Worm (Caenorhabditis elegans) whole organism, L1 larva: ENCODE measurements around the gene F26G5.1.

Experiments
- C04F5.9 ChIP-seq: sonication (generic microtip); optimal IDR thresholded peaks from 2 replicates; lab custom pipeline; 2016; ENCODE audit warnings: missing genetic modification characterization, missing compliant biosample characterization
- alr-1 ChIP-seq: fragments of 200-800 bp; sonication (Bioruptor generic); optimal IDR thresholded peaks from 2 replicates; lab custom pipeline; 2018; ENCODE audit warnings: borderline replicate concordance, mild to moderate bottlenecking, missing genetic modification characterization, missing compliant biosample characterization
- ceh-88 ChIP-seq: fragments of 200-800 bp; sonication (Bioruptor generic); IDR thresholded peaks from 2 replicates; pipeline ENCODE4 v1.3.6; 2022; ENCODE audit warnings: missing genetic modification characterization, missing compliant biosample characterization
- efl-1 ChIP-seq, 4 experiments: fragments of 150-350 bp; optimal IDR thresholded peaks in 3 of 4; peaks in 1 of 4; 1 replicate in 1 of 4; 2 replicates in 3 of 4; lab custom pipeline; 2014; ENCODE audit warnings: missing biosample characterization in 2 of 4, missing genetic modification characterization in 2 of 4, missing genetic modification reagents in 2 of 4
- elt-2 ChIP-seq: sonication (generic microtip); optimal IDR thresholded peaks from 2 replicates; lab custom pipeline; 2016; ENCODE audit warnings: missing genetic modification characterization, mild to moderate bottlenecking, inconsistent platforms, missing compliant biosample characterization, missing genetic modification reagents
- ets-5 ChIP-seq: fragments of 200-800 bp; sonication (Bioruptor generic); IDR thresholded peaks from 2 replicates; pipeline ENCODE4 v1.3.6; 2022; ENCODE audit warnings: missing genetic modification characterization, missing compliant biosample characterization
- fkh-8 ChIP-seq: sonication (generic microtip); optimal IDR thresholded peaks from 2 replicates; lab custom pipeline; 2016; ENCODE audit warnings: mild to moderate bottlenecking, missing genetic modification characterization, missing compliant biosample characterization
- hpl-2 ChIP-seq: fragments of 150-350 bp; optimal IDR thresholded peaks from 2 replicates; lab custom pipeline; 2014; ENCODE audit warnings: missing biosample characterization, missing genetic modification reagents, missing genetic modification characterization
- isw-1 ChIP-seq: fragments of 200-800 bp; sonication (Bioruptor generic); IDR thresholded peaks from 2 replicates; pipeline ENCODE4 v1.3.6; 2022; ENCODE audit warnings: missing genetic modification characterization, missing compliant biosample characterization
- lin-14 ChIP-seq: fragments of 200-800 bp; sonication (Bioruptor generic); optimal IDR thresholded peaks from 2 replicates; lab custom pipeline; 2018; ENCODE audit warnings: mild to moderate bottlenecking, missing genetic modification characterization, moderate library complexity, missing compliant biosample characterization
- lin-35 ChIP-seq, 2 experiments: fragments of 150-350 bp; optimal IDR thresholded peaks; 2 replicates each; lab custom pipeline; 2014; ENCODE audit warnings: missing biosample characterization in 2 of 2, missing genetic modification characterization in 2 of 2, missing genetic modification reagents in 2 of 2
- lin-39 ChIP-seq: fragments of 150-350 bp; optimal IDR thresholded peaks from 2 replicates; lab custom pipeline; 2014; ENCODE audit warnings: missing biosample characterization, missing genetic modification reagents, missing genetic modification characterization
- lir-3 ChIP-seq: sonication (generic microtip); optimal IDR thresholded peaks from 2 replicates; lab custom pipeline; 2016; ENCODE audit warnings: mild to moderate bottlenecking, missing genetic modification characterization, moderate library complexity, missing compliant biosample characterization; ENCODE audit not compliant: poor library complexity
- mab-9 ChIP-seq: fragments of 200-800 bp; sonication (Bioruptor generic); IDR thresholded peaks from 2 replicates; pipeline ENCODE4 v1.3.6; 2022; ENCODE audit warnings: missing genetic modification reagents, missing genetic modification characterization, missing compliant biosample characterization
- mef-2 ChIP-seq: fragments of 150-350 bp; optimal IDR thresholded peaks from 2 replicates; lab custom pipeline; 2014; ENCODE audit warnings: missing biosample characterization, missing genetic modification characterization
- nhr-11 ChIP-seq: fragments of 150-350 bp; optimal IDR thresholded peaks from 2 replicates; lab custom pipeline; 2014; ENCODE audit warnings: missing biosample characterization, missing genetic modification characterization
- nhr-19 ChIP-seq: fragments of 200-800 bp; sonication (Bioruptor generic); conservative IDR thresholded peaks from 2 replicates; pipeline ENCODE4 v1.3.6; 2022; ENCODE audit warnings: missing genetic modification characterization, missing compliant biosample characterization
- nhr-20 ChIP-seq: sonication (generic microtip); optimal IDR thresholded peaks from 2 replicates; lab custom pipeline; 2016; ENCODE audit warnings: mild to moderate bottlenecking, missing genetic modification characterization, missing compliant biosample characterization
- nhr-237 ChIP-seq: fragments of 150-350 bp; optimal IDR thresholded peaks from 2 replicates; lab custom pipeline; 2014; ENCODE audit warnings: missing biosample characterization, missing genetic modification characterization
- nhr-28 ChIP-seq: fragments of 150-350 bp; optimal IDR thresholded peaks from 2 replicates; lab custom pipeline; 2014; ENCODE audit warnings: missing biosample characterization, missing genetic modification characterization
- nhr-47 ChIP-seq: sonication (generic microtip); optimal IDR thresholded peaks from 2 replicates; lab custom pipeline; 2016; ENCODE audit warnings: mild to moderate bottlenecking, missing genetic modification characterization, moderate library complexity, missing compliant biosample characterization
- nhr-71 ChIP-seq: sonication (generic microtip); optimal IDR thresholded peaks from 2 replicates; lab custom pipeline; 2016; ENCODE audit warnings: mild to moderate bottlenecking, missing genetic modification characterization, moderate library complexity, missing compliant biosample characterization
- nhr-76 ChIP-seq: sonication (generic microtip); optimal IDR thresholded peaks from 2 replicates; lab custom pipeline; 2017; ENCODE audit warnings: missing biosample characterization, missing genetic modification characterization
- nhr-84 ChIP-seq: sonication (generic microtip); optimal IDR thresholded peaks from 2 replicates; lab custom pipeline; 2017; ENCODE audit warnings: missing biosample characterization, missing genetic modification characterization
- nhr-85 ChIP-seq: sonication (generic microtip); peaks from one replicate; lab custom pipeline; 2016; ENCODE audit warnings: missing genetic modification characterization, inconsistent platforms, missing compliant biosample characterization
- pax-3 ChIP-seq: fragments of 200-800 bp; sonication (Bioruptor generic); optimal IDR thresholded peaks from 2 replicates; lab custom pipeline; 2018; ENCODE audit warnings: mild to moderate bottlenecking, missing genetic modification characterization, moderate library complexity, missing compliant biosample characterization
- pqm-1 ChIP-seq: sonication (generic microtip); optimal IDR thresholded peaks from 3 replicates; lab custom pipeline; 2017; ENCODE audit warnings: missing biosample characterization, missing genetic modification characterization
- rnt-1 ChIP-seq: sonication (generic microtip); optimal IDR thresholded peaks from 2 replicates; lab custom pipeline; 2016; ENCODE audit warnings: mild to moderate bottlenecking, missing genetic modification characterization, moderate library complexity, missing compliant biosample characterization
- snpc-4 ChIP-seq: fragments of 150-350 bp; optimal IDR thresholded peaks from 2 replicates; lab custom pipeline; 2014; ENCODE audit warnings: missing biosample characterization, missing genetic modification characterization
- sox-4 ChIP-seq: sonication (generic microtip); optimal IDR thresholded peaks from 2 replicates; lab custom pipeline; 2016; ENCODE audit warnings: missing genetic modification characterization, missing compliant biosample characterization
- sptf-1 ChIP-seq: fragments of 150-350 bp; optimal IDR thresholded peaks from 2 replicates; lab custom pipeline; 2014; ENCODE audit warnings: missing biosample characterization, missing genetic modification characterization
- swsn-7 ChIP-seq: sonication (generic microtip); optimal IDR thresholded peaks from 2 replicates; lab custom pipeline; 2016; ENCODE audit warnings: missing genetic modification characterization, missing compliant biosample characterization
- tbx-2 ChIP-seq: sonication (generic microtip); optimal IDR thresholded peaks from 2 replicates; lab custom pipeline; 2016; ENCODE audit warnings: missing genetic modification characterization, missing compliant biosample characterization
- tlp-1 ChIP-seq: fragments of 150-350 bp; optimal IDR thresholded peaks from 2 replicates; lab custom pipeline; 2014; ENCODE audit warnings: missing biosample characterization, missing genetic modification characterization
- unc-130 ChIP-seq: fragments of 150-350 bp; optimal IDR thresholded peaks from 2 replicates; lab custom pipeline; 2017; ENCODE audit warnings: missing biosample characterization, missing genetic modification characterization, inconsistent platforms
- unc-86 ChIP-seq: sonication (generic microtip); optimal IDR thresholded peaks from 2 replicates; lab custom pipeline; 2016; ENCODE audit warnings: missing genetic modification characterization, missing compliant biosample characterization
- ztf-11 ChIP-seq, 2 experiments: sonication (generic microtip); optimal IDR thresholded peaks; 2 replicates each; lab custom pipeline; 2016 to 2017; ENCODE audit warnings: missing genetic modification characterization in 2 of 2, missing biosample characterization in 1 of 2, missing compliant biosample characterization in 1 of 2
- ztf-4 ChIP-seq: fragments of 150-350 bp; optimal IDR thresholded peaks from 2 replicates; lab custom pipeline; 2014; ENCODE audit warnings: missing biosample characterization, missing genetic modification characterization

Gene F26G5.1

ce11 chrV:4972943-4973342, 2.3 kb upstream of the F26G5.1 start, which contains the start of gene srsx-9:
Gene srsx-9, minus strand, starts transcription at chrV:4973043.
- TF ChIP-seq lin-35 (GFP tag; optimal IDR thresholded peaks at IDR 0.05; lab: Kevin White, UChicago), result no peak
- no peak for TF ChIP-seq tlp-1 (tag; lab: Kevin White, UChicago)
- no peak for TF ChIP-seq tbx-2 (tag; lab: Kevin White, UChicago)
- TF ChIP-seq nhr-76 (tag; lab: Kevin White, UChicago), result no peak
- no peak for TF ChIP-seq elt-2 (tag; lab: Kevin White, UChicago)
- TF ChIP-seq lin-39, result no peak
- no peak for TF ChIP-seq ztf-4 (tag; lab: Kevin White, UChicago)
- no peak for TF ChIP-seq snpc-4 (tag; lab: Kevin White, UChicago)
- TF ChIP-seq lin-14 (GFP tag; lab: Kevin White, UChicago), result no peak
- TF ChIP-seq, all 84 proteins: peak for 0

DNA sequence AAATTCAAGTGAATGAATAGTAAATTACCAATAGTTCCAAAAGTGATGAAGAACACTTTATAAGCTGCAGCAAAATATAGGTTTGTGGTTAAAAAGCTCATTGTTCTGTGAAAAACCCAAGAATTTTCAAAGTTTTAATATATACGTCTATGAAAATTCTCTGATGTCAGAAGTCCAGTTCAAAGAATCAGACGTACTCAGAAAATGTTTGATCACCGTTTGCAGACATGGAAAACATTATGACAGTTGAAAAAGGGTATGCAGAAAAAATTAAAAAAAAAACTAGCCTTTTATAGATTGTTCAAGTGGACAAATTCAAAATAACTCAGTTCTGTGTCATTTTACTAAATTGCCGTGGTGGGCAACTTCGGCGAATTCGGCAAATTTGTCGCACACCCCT, 601 bp upstream of the F26G5.1 start, which contains the start of gene srsx-10:
srsx-10 (minus strand) TSS at position 101 of the 400 bp plus-strand sequence.
- no peak for TF ChIP-seq unc-86 (tag; lab: Kevin White, UChicago)
- peak; percentile 22 for TF ChIP-seq nhr-71 (tag; lab: Kevin White, UChicago)
- no peak for TF ChIP-seq efl-1 (optimal IDR thresholded peaks at IDR 0.05; lab: Kevin White, UChicago)
- no peak for TF ChIP-seq efl-1 (GFP tag; optimal IDR thresholded peaks at IDR 0.05 in 1 of 2; lab: Kevin White, UChicago)
- no peak for TF ChIP-seq nhr-85 (tag; lab: Kevin White, UChicago)
- TF ChIP-seq sox-4 (tag; lab: Kevin White, UChicago), result peak; percentile 29

- TF ChIP-seq nhr-47 (tag; lab: Kevin White, UChicago) (no peak), sox-4 (tag; lab: Kevin White, UChicago) (peak; percentile 67), nhr-11 (tag; lab: Kevin White, UChicago) (peak; percentile 7), fkh-8 (tag; lab: Kevin White, UChicago) (peak; percentile 67)
Measured at ce11 chrV:4977539-4977938, 2.3 kb downstream of the F26G5.1 start.

DNA sequence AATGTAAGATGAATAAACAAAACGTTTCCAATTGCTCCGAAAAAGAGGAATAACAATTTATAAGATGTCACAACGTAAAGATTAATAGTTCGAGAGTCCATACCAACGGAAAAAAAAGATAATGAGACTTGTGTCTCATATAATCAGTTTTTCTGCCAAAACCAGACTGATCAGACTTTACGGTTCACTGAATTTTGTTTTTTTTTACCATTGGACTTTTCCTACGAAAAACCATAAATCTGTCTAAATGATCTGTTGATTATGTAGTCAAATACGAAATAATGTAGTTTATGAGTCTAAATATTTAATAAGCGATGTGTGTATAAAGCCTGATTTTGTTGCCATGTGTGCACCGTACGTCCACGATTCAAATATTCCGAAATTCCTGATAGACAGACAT, 3.8 kb downstream of the F26G5.1 start, which contains the start of gene srsx-11:
srsx-11 (minus strand) TSS at position 101 of the 400 bp plus-strand sequence.
- TF ChIP-seq fkh-8 (tag; lab: Kevin White, UChicago), result peak; percentile 5
- TF ChIP-seq efl-1 (optimal IDR thresholded peaks at IDR 0.05; lab: Kevin White, UChicago), result no peak
- peak in 1 of 2 experiments; percentile 83 for TF ChIP-seq efl-1 (GFP tag; optimal IDR thresholded peaks at IDR 0.05 in 1 of 2; lab: Kevin White, UChicago)
- TF ChIP-seq nhr-84, result no peak

ce11 chrV:4980094-4980493, 4.8 kb downstream of the F26G5.1 start:
- TF ChIP-seq ceh-88 (GFP tag; lab: Robert Waterston, UW) (no peak), nhr-19 (GFP tag; lab: Robert Waterston, UW) (no peak), isw-1 (no peak), hpl-2 (GFP tag; lab: Kevin White, UChicago) (no peak), nhr-237 (tag; lab: Kevin White, UChicago) (no peak), nhr-20 (no peak), lin-14 (GFP tag; lab: Kevin White, UChicago) (no peak), snpc-4 (tag; lab: Kevin White, UChicago) (no peak), C04F5.9 (tag; lab: Kevin White, UChicago) (no peak), rnt-1 (tag; lab: Kevin White, UChicago) (no peak), sptf-1 (tag; lab: Kevin White, UChicago) (no peak), lin-39 (no peak), mab-9 (GFP tag; lab: Robert Waterston, UW) (no peak)

DNA sequence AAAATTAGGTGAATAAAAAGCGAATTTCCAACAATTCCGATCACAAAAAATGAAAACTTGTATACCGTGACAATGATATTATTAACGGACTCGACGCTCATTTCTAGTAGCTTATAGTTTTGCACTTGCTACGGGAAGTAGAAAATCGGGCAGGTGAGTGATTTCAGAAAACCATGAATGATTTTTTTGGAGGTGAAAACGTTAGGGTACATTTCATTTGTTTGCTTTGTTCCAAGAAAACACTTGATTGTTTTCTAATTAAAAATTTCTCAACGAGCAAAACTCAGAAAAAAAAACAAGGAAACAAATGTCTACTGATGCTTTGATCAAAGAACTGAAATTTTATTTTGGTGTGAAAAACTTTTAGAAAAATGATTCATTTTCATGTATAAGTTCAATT, 5.6 kb downstream of the F26G5.1 start, which contains the start of gene srsx-12:
srsx-12 (minus strand) TSS at position 101 of the 400 bp plus-strand sequence.
- TF ChIP-seq lir-3 (tag; lab: Kevin White, UChicago) (no peak), nhr-76 (tag; lab: Kevin White, UChicago) (no peak), alr-1 (tag; lab: Kevin White, UChicago) (no peak), pax-3 (no peak), ztf-11 (tag; optimal IDR thresholded peaks at IDR 0.05; lab: Kevin White, UChicago) (no peak), ets-5 (GFP tag; lab: Robert Waterston, UW) (no peak), mef-2 (tag; lab: Kevin White, UChicago) (no peak), efl-1 (optimal IDR thresholded peaks at IDR 0.05; lab: Kevin White, UChicago) (no peak), efl-1 (GFP tag; optimal IDR thresholded peaks at IDR 0.05 in 1 of 2; lab: Kevin White, UChicago) (no peak), nhr-28 (tag; lab: Kevin White, UChicago) (no peak), nhr-19 (GFP tag; lab: Robert Waterston, UW) (no peak), swsn-7 (no peak), unc-130 (tag; lab: Kevin White, UChicago) (no peak), pqm-1 (tag; lab: Kevin White, UChicago) (no peak), hpl-2 (GFP tag; lab: Kevin White, UChicago) (no peak), lin-14 (GFP tag; lab: Kevin White, UChicago) (no peak), lin-39 (no peak), sptf-1 (tag; lab: Kevin White, UChicago) (no peak)
- TF ChIP-seq, all 84 proteins: peak for 0
